Fruit fly (Drosophila melanogaster) ovary, adult (tissue): ENCODE data around the gene CG32109.

ENCODE experiments used
- CG17801 ChIP-seq: fragments of 200-800 bp; optimal IDR thresholded peaks from 2 replicates; lab custom pipeline; 2019; ENCODE audit warnings: missing biosample characterization, mild to moderate bottlenecking, missing genetic modification characterization, moderate library complexity; ENCODE audit not compliant: partially characterized antibody

CG32109 gene

dm6 chr3L:12725749-12726148, 19.4 kb upstream of the CG32109 start:
- no peak for TF ChIP-seq CG17801 (GFP tag; lab: Kevin White, UChicago)

- TF ChIP-seq CG17801 (GFP tag; lab: Kevin White, UChicago) = no peak
Observed at dm6 chr3L:12727212-12727611, 17.9 kb upstream of the CG32109 start.

DNA sequence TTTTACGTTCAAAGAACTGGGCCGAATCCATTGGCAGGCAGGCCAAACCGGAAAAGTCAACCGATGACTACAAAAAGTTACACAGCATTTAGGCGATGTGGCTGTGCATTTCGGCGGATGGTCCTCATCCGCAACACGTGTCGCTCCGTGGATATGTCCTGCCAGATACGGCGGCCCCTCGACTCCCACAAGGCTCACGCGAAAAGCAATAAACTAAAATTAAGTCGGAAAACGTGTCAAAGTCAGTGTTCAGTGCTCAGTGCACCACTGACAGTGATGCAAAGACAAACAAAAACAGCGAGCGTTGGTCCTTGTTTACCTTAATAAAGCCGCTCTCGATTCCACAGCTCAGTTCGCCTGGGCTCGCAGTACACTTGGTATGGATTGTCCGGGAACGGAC, 15.5 kb upstream of the CG32109 start:
- no peak for TF ChIP-seq CG17801 (GFP tag; lab: Kevin White, UChicago)

DNA sequence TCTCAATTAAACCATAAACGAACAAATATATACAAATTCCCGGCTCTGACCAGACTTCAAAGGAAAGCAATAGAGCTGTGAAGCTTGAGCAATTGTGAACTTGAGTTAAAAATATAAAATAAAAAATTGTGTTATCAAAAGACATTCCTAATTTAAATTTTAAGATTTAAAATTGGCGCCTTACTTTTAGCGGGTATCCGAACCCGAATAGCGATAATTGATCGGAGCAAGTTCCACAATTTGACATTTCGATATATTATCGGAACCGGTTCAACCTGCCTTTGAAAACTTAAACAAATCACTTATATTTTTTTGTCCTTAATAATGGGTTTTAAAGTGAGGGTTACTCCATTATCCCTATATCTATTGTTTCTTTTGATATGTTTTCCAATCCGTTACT, 12.4 kb upstream of the CG32109 start:
- TF ChIP-seq CG17801 (GFP tag; lab: Kevin White, UChicago) = no peak

- no peak for TF ChIP-seq CG17801 (GFP tag; lab: Kevin White, UChicago)
Observed at dm6 chr3L:12734550-12735012, 10.6 kb upstream of the CG32109 start, which contains the start of the genes SmD1 and Ptp69D. TSS of gene SmD1 (minus strand) at chr3L:12734611. TSS of gene Ptp69D (plus strand) at chr3L:12734945.

DNA sequence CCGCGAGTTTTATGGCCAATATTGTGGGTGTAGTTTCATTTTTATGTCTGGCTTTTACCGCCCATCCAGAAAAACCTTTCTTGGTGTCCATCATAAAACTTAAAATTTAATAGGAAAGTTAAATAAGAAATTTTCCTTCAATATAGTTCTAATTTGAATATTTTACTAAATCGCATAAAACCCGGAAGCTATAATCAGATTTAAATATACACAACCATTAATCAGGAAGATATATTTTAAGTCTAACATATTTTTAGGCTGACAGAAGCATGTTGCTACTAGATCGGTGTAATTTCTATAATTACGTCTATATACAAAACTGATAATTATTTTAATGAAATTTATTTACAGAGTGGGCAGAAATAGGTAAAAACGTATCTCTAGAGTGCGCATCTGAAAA, 9.4 kb upstream of the CG32109 start:
- no peak for TF ChIP-seq CG17801 (GFP tag; lab: Kevin White, UChicago)

- peak; percentile 23 for TF ChIP-seq CG17801 (GFP tag; lab: Kevin White, UChicago)
Observed at dm6 chr3L:12741608-12742007, 3.5 kb upstream of the CG32109 start, which contains the start of gene CG32112. TSS of gene CG32112 (plus strand) at chr3L:12741718.

DNA sequence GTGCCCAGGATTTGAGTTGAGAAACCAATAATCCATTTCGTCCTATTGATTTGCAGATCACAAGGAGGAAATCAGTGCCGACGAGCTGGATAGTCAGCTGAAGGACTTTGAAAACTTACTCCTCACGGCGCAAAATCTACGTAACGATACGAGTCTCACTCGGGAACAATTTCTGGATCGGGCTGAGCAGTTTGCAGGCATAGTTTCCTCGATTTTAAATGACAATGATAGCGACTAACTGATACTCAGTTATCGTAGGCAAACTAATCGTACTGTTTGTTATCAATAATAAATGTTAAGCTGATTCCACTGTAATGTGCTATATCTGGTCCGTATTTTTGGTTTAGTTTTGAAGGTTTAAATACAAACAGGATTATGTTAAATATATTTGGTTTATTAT, 1.1 kb downstream of the CG32109 start:
- no peak for TF ChIP-seq CG17801 (GFP tag; lab: Kevin White, UChicago)

dm6 chr3L:12748711-12749566, 3.8 kb downstream of the CG32109 start:
- TF ChIP-seq CG17801 (GFP tag; lab: Kevin White, UChicago) = no peak

DNA sequence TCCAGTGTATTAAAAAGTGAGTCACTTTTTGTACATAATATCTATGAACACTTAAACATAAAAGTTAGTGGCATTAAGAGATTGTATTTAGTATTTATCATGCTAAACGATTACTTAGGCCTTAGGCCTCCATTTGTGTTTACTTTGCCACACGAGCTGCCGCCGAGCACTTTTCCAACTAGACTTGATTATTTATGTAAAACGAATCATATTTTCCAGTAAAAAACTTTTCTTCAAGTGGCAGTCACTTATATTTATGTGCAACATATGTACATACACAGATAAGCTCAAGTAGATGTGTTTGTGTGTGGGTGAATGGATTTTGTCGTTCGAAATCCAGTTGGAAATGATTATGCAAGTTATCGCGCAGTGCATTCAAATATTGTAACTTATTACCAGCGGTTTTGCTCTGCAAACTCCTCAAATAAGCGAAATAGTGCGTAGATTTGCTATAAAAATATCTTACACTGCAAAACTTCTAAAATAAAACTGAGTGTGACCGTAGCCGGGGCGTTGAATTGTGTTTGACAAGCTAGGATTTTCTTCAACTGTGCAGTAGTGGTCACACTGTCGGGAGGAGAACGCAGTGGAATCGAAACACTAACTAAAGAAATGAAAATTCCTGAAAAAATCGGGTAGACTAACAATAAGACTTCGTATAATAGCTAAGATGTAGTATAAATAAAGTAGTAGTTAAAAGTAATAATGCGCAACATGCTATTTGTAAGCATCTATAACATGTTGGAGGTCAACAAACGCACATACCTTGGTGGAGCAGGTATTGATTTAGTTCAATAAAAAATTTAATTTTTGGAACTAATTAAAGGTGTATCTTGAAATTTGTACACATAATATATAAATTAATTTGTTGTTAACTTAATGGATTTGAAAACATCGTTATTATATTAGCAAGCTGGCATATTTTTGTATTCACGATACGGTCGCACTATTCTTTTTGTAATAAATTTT, 4.7 kb downstream of the CG32109 start, which contains the start of the genes Klc and CG10984:
Klc (minus strand) TSS at position 490 of the 969 bp plus-strand sequence.
CG10984 (plus strand) TSS at position 553 of the 969 bp plus-strand sequence.
- TF ChIP-seq CG17801 (GFP tag; lab: Kevin White, UChicago) = peak; percentile 40

dm6 chr3L:12754769-12755189, 9.6 kb downstream of the CG32109 start, which contains the start of the genes CG10973 and Vps13D:
TSS of gene CG10973 (minus strand) at chr3L:12754774.
TSS of gene Vps13D (plus strand) at chr3L:12755049.
- peak; percentile 61 for TF ChIP-seq CG17801 (GFP tag; lab: Kevin White, UChicago)

dm6 chr3L:12772740-12773686, 27.9 kb downstream of the CG32109 start, which contains the start of gene Hip1:
TSS of gene Hip1 (minus strand) at chr3L:12773573.
- TF ChIP-seq CG17801 (GFP tag; lab: Kevin White, UChicago) = peak; percentile 21

DNA sequence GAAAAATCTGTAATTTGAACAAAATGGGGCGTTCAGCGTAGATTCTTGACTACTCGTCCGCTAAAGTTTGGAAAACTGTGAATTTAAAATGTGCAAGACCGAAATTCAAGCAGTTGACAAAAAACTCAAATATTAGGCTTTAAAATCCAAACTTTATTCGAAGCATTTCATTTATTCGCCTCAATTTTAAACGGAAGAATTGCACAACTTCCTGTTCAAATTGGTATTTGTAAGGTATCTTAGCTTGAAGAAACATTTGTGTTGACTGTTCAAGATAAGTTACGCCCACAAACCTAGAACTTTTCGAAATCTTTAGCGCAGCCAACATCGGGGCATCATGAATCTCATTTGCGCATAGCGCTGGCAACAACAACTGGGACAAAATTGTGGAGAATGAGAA, 33.5 kb downstream of the CG32109 start, which contains the start of gene CG32106:
CG32106 (minus strand) TSS at position 101 of the 400 bp plus-strand sequence.
- TF ChIP-seq CG17801 (GFP tag; lab: Kevin White, UChicago) = no peak
